Worm (Caenorhabditis elegans) whole organism, early embryonic: Measurements from ENCODE around the gene T10G3.1.

Experiments used
- B0310.2 ChIP-seq: sonication (generic microtip); optimal IDR thresholded peaks from 2 replicates; lab custom pipeline; 2016; ENCODE audit warnings: mild to moderate bottlenecking, missing genetic modification characterization, missing compliant biosample characterization
- F13C5.2 ChIP-seq: sonication (generic microtip); optimal IDR thresholded peaks from 2 replicates; lab custom pipeline; 2017; ENCODE audit warnings: mild to moderate bottlenecking, missing genetic modification characterization, inconsistent platforms, missing compliant biosample characterization
- ama-1 ChIP-seq: fragments of 150-350 bp; optimal IDR thresholded peaks from 2 replicates; lab custom pipeline; 2014
- ceh-13 ChIP-seq: fragments of 200-800 bp; sonication (Bioruptor generic); optimal IDR thresholded peaks from 2 replicates; lab custom pipeline; 2018; ENCODE audit warnings: mild to moderate bottlenecking, missing genetic modification characterization, missing compliant biosample characterization
- ets-7 ChIP-seq: sonication (generic microtip); optimal IDR thresholded peaks from 2 replicates; lab custom pipeline; 2016; ENCODE audit warnings: missing genotype, missing genetic modification characterization, missing compliant biosample characterization
- flt-1 ChIP-seq: fragments of 200-800 bp; sonication (Bioruptor generic); IDR thresholded peaks from 2 replicates; pipeline ENCODE4 v1.3.6; 2022; ENCODE audit warnings: missing genetic modification characterization, missing compliant biosample characterization
- hmbx-1 ChIP-seq: sonication (generic microtip); optimal IDR thresholded peaks from 2 replicates; lab custom pipeline; 2016; ENCODE audit warnings: mild to moderate bottlenecking, missing genetic modification characterization, missing compliant biosample characterization
- hmg-4 ChIP-seq: fragments of 200-800 bp; sonication (Bioruptor generic); optimal IDR thresholded peaks from 2 replicates; lab custom pipeline; 2018; ENCODE audit warnings: mild to moderate bottlenecking, missing genetic modification characterization, missing compliant biosample characterization
- hnd-1 ChIP-seq: sonication (generic microtip); optimal IDR thresholded peaks from 2 replicates; lab custom pipeline; 2016; ENCODE audit warnings: missing genetic modification characterization, missing compliant biosample characterization
- pes-1 ChIP-seq: fragments of 200-800 bp; sonication (Bioruptor generic); IDR thresholded peaks from 2 replicates; pipeline ENCODE4 v1.3.6; 2022; ENCODE audit warnings: missing genetic modification reagents, missing genetic modification characterization, missing compliant biosample characterization
- scrt-1 ChIP-seq: fragments of 200-800 bp; sonication (Bioruptor generic); IDR thresholded peaks from 2 replicates; pipeline ENCODE4 v1.3.6; 2022; ENCODE audit warnings: missing genetic modification characterization, missing compliant biosample characterization
- tbx-11 ChIP-seq: fragments of 200-800 bp; sonication (Bioruptor generic); IDR thresholded peaks from 2 replicates; pipeline ENCODE4 v1.3.6; 2022; ENCODE audit warnings: missing genetic modification characterization, missing compliant biosample characterization
- tbx-37 ChIP-seq: fragments of 200-800 bp; sonication (Bioruptor generic); conservative IDR thresholded peaks from 2 replicates; pipeline ENCODE4 v1.3.6; 2022; ENCODE audit warnings: missing genetic modification reagents, missing genetic modification characterization, missing compliant biosample characterization
- tra-4 ChIP-seq: sonication (generic microtip); optimal IDR thresholded peaks from 2 replicates; lab custom pipeline; 2017; ENCODE audit warnings: missing genetic modification characterization, missing compliant biosample characterization

DNA sequence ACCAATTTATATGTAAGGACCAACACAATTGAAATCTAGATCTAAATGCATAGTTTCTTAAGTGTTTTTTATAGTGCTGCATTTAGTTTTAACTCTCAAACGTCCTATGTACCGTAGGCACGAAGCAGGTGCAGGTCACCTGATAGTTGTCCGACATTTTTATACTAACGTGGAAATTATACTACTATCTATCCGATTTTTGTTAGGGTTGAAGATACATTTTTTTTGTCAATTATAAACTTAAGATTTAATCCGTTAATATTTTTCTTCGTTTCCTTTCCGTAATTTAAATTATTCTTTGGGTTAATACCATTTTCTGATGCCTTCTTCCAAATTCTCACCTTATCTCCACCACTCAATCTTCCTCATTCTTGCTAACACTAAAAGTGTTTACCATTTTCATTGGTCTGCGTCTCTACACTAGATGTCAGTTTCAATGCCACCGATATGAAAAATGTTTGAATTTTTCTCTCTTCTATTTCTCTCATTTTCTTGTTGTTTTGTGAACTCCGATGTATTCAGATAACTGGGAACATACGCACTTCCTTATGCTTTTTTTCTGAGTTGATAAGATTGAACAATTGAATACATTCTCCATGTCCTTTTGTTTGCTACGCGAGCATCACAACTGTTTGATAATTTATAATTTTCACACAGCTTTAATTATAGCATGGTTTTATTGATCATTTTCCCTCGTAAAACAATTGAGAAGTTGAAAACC, 28.1 kb downstream of the T10G3.1 start, which contains the start of gene Y2H9A.4:
- TF ChIP-seq ets-7 (no peak), ama-1 (no peak), F13C5.2 (tag; lab: Kevin White, UChicago) (no peak), flt-1 (GFP tag; lab: Robert Waterston, UW) (no peak), pes-1 (GFP tag; lab: Robert Waterston, UW) (no peak), hmg-4 (GFP tag; lab: Kevin White, UChicago) (no peak), hmbx-1 (tag; lab: Kevin White, UChicago) (no peak), hnd-1 (no peak), tra-4 (tag; lab: Kevin White, UChicago) (no peak), tbx-11 (GFP tag; lab: Robert Waterston, UW) (no peak), scrt-1 (GFP tag; lab: Robert Waterston, UW) (no peak), ceh-13 (GFP tag; lab: Kevin White, UChicago) (no peak), B0310.2 (tag; lab: Kevin White, UChicago) (no peak), tbx-37 (GFP tag; lab: Robert Waterston, UW) (no peak)
